Worm (Caenorhabditis elegans): Measurements from ENCODE around the gene F02D10.6.

Gene F02D10.6

DNA sequence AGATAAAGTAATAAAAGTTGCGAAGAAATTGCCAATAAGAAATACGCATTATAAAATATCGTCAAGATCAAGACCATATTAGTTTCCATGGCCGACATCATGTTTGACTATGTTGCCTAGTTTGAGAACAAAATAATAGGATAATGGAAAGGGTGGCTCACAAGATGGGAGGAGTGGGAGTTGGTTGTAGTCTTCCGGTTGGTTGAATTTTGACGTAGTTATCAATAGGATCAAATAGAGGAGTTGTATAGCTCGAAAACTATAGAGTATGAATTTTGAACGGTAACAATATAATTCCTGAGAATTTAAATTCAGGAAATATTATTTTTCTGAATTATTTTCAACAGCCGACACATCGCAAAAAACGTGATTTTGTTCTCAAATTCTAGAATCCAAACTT lies 30.2 kb upstream of the F02D10.6 start, which contains the start of gene srd-50:
TSS of gene srd-50 (minus strand) at position 101 of the 400 bp plus-strand sequence.
- TF ChIP-seq npax-4 (tag; optimal IDR thresholded peaks at IDR 0.05): no peak
- TF ChIP-seq unc-42 (tag; optimal IDR thresholded peaks at IDR 0.05): no peak
- no peak for TF ChIP-seq gmeb-2 (tag; optimal IDR thresholded peaks at IDR 0.05)
- no peak for TF ChIP-seq pha-4 (tag; optimal IDR thresholded peaks at IDR 0.05)
- no peak for TF ChIP-seq ref-2 (tag; optimal IDR thresholded peaks at IDR 0.05)
- TF ChIP-seq che-1 (tag; optimal IDR thresholded peaks at IDR 0.05): no peak
- no peak for TF ChIP-seq unc-55 (GFP tag; optimal IDR thresholded peaks at IDR 0.05)
- TF ChIP-seq pag-3 (tag; optimal IDR thresholded peaks at IDR 0.05; ENCODE audit: borderline replicate concordance): no peak
- no peak for TF ChIP-seq ceh-19 (GFP tag; optimal IDR thresholded peaks at IDR 0.05)
- no peak for TF ChIP-seq K02D7.2 (tag; optimal IDR thresholded peaks at IDR 0.05)
- no peak for TF ChIP-seq pros-1 (tag; optimal IDR thresholded peaks at IDR 0.05)
- TF ChIP-seq madf-2 (tag; optimal IDR thresholded peaks at IDR 0.05): no peak
- no peak for TF ChIP-seq hlh-6 (tag; optimal IDR thresholded peaks at IDR 0.05)
- no peak for TF ChIP-seq eyg-1 (tag; optimal IDR thresholded peaks at IDR 0.05)
- TF ChIP-seq unc-86 (tag; optimal IDR thresholded peaks at IDR 0.05): no peak
- no peak for TF ChIP-seq ama-1 (optimal IDR thresholded peaks at IDR 0.05)
- no peak for TF ChIP-seq ets-4 (tag; optimal IDR thresholded peaks at IDR 0.05)

DNA sequence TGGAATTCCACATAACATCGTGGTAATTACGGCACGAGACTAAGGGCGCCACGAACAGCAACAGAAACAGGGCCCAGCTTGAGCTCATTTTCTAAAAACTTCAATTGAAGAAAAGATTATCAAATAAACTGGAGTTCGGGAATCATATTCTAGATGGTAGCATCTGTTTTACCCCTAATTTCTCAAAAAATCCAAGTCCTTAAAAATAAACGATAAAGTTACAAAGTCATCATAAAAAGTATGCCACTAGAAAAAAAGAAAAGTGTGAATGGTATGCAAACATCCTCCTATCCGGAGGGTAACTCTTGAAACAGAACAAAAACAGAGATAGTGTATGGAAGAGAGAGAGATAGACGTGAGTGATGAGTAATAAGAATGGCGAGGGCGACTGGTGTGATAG lies 25.9 kb upstream of the F02D10.6 start, which contains the start of gene efn-3:
TSS of gene efn-3 (minus strand) at position 101 of the 400 bp plus-strand sequence.
- TF ChIP-seq ceh-19 (GFP tag; optimal IDR thresholded peaks at IDR 0.05) (no peak), elt-2 (tag; optimal IDR thresholded peaks at IDR 0.05) (no peak), fkh-6 (tag; optimal IDR thresholded peaks at IDR 0.05) (no peak), ceh-2 (tag; optimal IDR thresholded peaks at IDR 0.05) (no peak), sox-2 (GFP tag; IDR thresholded peaks at IDR 0.05) (no peak), dmd-4 (tag; optimal IDR thresholded peaks at IDR 0.05; ENCODE audit: borderline replicate concordance) (no peak), ceh-34 (tag; optimal IDR thresholded peaks at IDR 0.05) (no peak), K02D7.2 (tag; optimal IDR thresholded peaks at IDR 0.05) (no peak), ceh-31 (tag; optimal IDR thresholded peaks at IDR 0.05) (no peak), eyg-1 (tag; optimal IDR thresholded peaks at IDR 0.05) (no peak), F13H6.1 (tag; optimal IDR thresholded peaks at IDR 0.05) (no peak), ets-4 (tag; optimal IDR thresholded peaks at IDR 0.05) (no peak), fax-1 (tag; optimal IDR thresholded peaks at IDR 0.05) (no peak), C08G9.2 (tag; optimal IDR thresholded peaks at IDR 0.05) (no peak), sdc-2 (tag; optimal IDR thresholded peaks at IDR 0.05) (no peak), rnt-1 (tag; optimal IDR thresholded peaks at IDR 0.05) (no peak), madf-2 (tag; optimal IDR thresholded peaks at IDR 0.05) (no peak), odd-2 (tag; optimal IDR thresholded peaks at IDR 0.05) (no peak), tbx-7 (tag; optimal IDR thresholded peaks at IDR 0.05) (no peak), pqm-1 (tag; optimal IDR thresholded peaks at IDR 0.05) (no peak)

DNA sequence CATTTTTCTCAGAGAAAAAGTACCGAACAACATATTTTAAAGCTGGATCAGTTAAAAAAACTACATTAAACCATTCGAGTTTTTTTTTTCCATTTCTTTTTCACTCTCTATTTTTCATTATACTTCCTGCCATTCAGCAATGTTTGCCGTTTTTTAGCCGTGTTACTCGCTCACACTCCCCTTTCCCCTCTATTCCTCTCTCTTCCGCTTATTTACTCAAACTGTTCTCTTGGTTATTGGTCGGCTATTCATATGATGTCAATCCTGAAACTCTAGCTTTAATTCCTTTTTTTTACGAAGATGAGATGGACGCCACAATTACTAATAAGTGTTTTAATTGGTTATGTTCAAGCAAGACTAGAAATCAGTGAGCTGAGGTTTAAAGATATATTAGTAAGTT lies 20.4 kb upstream of the F02D10.6 start, which contains the start of gene tre-4:
TSS of gene tre-4 (plus strand) at position 301 of the 400 bp plus-strand sequence.
- TF ChIP-seq mec-3 (tag; optimal IDR thresholded peaks at IDR 0.05; ENCODE audit: borderline replicate concordance) (no peak), nfya-1 (tag; optimal IDR thresholded peaks at IDR 0.05) (no peak), hlh-8 (tag; optimal IDR thresholded peaks at IDR 0.05) (no peak), ztf-16 (tag; optimal IDR thresholded peaks at IDR 0.05) (no peak), ceh-22 (tag; optimal IDR thresholded peaks at IDR 0.05) (no peak), sdc-2 (tag; optimal IDR thresholded peaks at IDR 0.05) (no peak), che-1 (tag; optimal IDR thresholded peaks at IDR 0.05) (no peak), tbx-7 (tag; optimal IDR thresholded peaks at IDR 0.05) (no peak), Y22D7AL.16 (tag; optimal IDR thresholded peaks at IDR 0.05) (no peak), syd-9 (tag; optimal IDR thresholded peaks at IDR 0.05) (no peak), hlh-30 (tag; optimal IDR thresholded peaks at IDR 0.05; ENCODE audit: insufficient read depth) (no peak), C38D4.7 (GFP tag; optimal IDR thresholded peaks at IDR 0.05) (no peak), madf-2 (tag; optimal IDR thresholded peaks at IDR 0.05) (no peak), fax-1 (tag; optimal IDR thresholded peaks at IDR 0.05) (no peak), fkh-6 (tag; optimal IDR thresholded peaks at IDR 0.05) (no peak), fkh-10 (GFP tag; optimal IDR thresholded peaks at IDR 0.05) (no peak)
